Fruit fly (Drosophila melanogaster) whole organism, embryonic: Measurements from ENCODE around the gene dbe.
A peak's percentile ranks its signal among the peaks of the same experiment; 100 is the strongest.

Experiments used
- Asciz ChIP-seq: fragments of 200-800 bp; sonication (Bioruptor generic); optimal IDR thresholded peaks from 2 replicates; lab custom pipeline; 2017; ENCODE audit warnings: missing biosample characterization, mild to moderate bottlenecking, missing genetic modification characterization, missing genetic modification reagents
- C15 ChIP-seq: fragments of 200-800 bp; sonication (Bioruptor generic); IDR thresholded peaks from 3 replicates; pipeline ENCODE4 v1.3.6; 2022; ENCODE audit warnings: missing biosample characterization, missing genetic modification characterization
- CG10274 ChIP-seq: fragments of 200-800 bp; sonication (Bioruptor generic); optimal IDR thresholded peaks from 3 replicates; lab custom pipeline; 2017; ENCODE audit warnings: missing biosample characterization, mild to moderate bottlenecking, missing genetic modification characterization
- CG10959 ChIP-seq: fragments of 200-800 bp; sonication (Bioruptor generic); IDR thresholded peaks from 2 replicates; pipeline ENCODE4 v1.3.6; 2022; ENCODE audit warnings: missing biosample characterization, missing genetic modification characterization
- CG11247 ChIP-seq: fragments of 200-800 bp; sonication (Bioruptor generic); IDR thresholded peaks from 2 replicates; pipeline ENCODE4 v1.3.6; 2022; ENCODE audit warnings: missing biosample characterization, missing genetic modification characterization
- CG14050 ChIP-seq: fragments of 200-800 bp; sonication (Bioruptor generic); IDR thresholded peaks from 3 replicates; pipeline ENCODE4 v1.3.6; 2022; ENCODE audit warnings: missing biosample characterization, missing genetic modification characterization
- CG14441 ChIP-seq: fragments of 200-800 bp; sonication (Bioruptor generic); IDR thresholded peaks from 2 replicates; pipeline ENCODE4 v1.3.6; 2022; ENCODE audit warnings: missing biosample characterization, missing genetic modification characterization
- CG14667 ChIP-seq: fragments of 200-800 bp; sonication (Bioruptor generic); IDR thresholded peaks from 2 replicates; pipeline ENCODE4 v1.3.6; 2022; ENCODE audit warnings: missing biosample characterization, missing genetic modification characterization
- CG14710 ChIP-seq: fragments of 200-800 bp; sonication (Bioruptor generic); optimal IDR thresholded peaks from 3 replicates; lab custom pipeline; 2019; ENCODE audit warnings: missing biosample characterization, mild to moderate bottlenecking, missing genetic modification characterization, moderate library complexity
- CG15601 ChIP-seq: fragments of 200-800 bp; sonication (Bioruptor generic); optimal IDR thresholded peaks from 3 replicates; lab custom pipeline; 2019; ENCODE audit warnings: missing biosample characterization, mild to moderate bottlenecking, missing genetic modification characterization, moderate library complexity
- CG17612 ChIP-seq: fragments of 200-800 bp; sonication (Bioruptor generic); IDR thresholded peaks from 2 replicates; pipeline ENCODE4 v1.3.6; 2022; ENCODE audit warnings: missing biosample characterization, missing genetic modification characterization
- CG17829 ChIP-seq: fragments of 200-800 bp; optimal IDR thresholded peaks from 2 replicates; lab custom pipeline; 2019; ENCODE audit warnings: missing biosample characterization, mild to moderate bottlenecking, missing genetic modification characterization, moderate library complexity
- CG1792 ChIP-seq: fragments of 200-800 bp; sonication (Bioruptor generic); optimal IDR thresholded peaks from 2 replicates; lab custom pipeline; 2016; ENCODE audit warnings: missing biosample characterization, missing genetic modification characterization
- CG18476 ChIP-seq: fragments of 200-800 bp; sonication (Bioruptor generic); optimal IDR thresholded peaks from 2 replicates; lab custom pipeline; 2016; ENCODE audit warnings: missing biosample characterization, mild to moderate bottlenecking, missing genetic modification characterization
- CG2120 ChIP-seq: fragments of 200-800 bp; sonication (Bioruptor generic); optimal IDR thresholded peaks from 3 replicates; lab custom pipeline; 2016; ENCODE audit warnings: missing biosample characterization, missing genetic modification characterization
- CG3163 ChIP-seq: fragments of 200-800 bp; sonication (Bioruptor generic); optimal IDR thresholded peaks from 3 replicates; lab custom pipeline; 2016; ENCODE audit warnings: missing biosample characterization, missing genetic modification characterization
- CG33557 ChIP-seq: fragments of 200-800 bp; sonication (Bioruptor generic); optimal IDR thresholded peaks from 2 replicates; lab custom pipeline; 2019; ENCODE audit warnings: missing biosample characterization, mild to moderate bottlenecking, missing genetic modification characterization, moderate library complexity
- CG34224 ChIP-seq: fragments of 200-800 bp; sonication (Bioruptor generic); IDR thresholded peaks from 3 replicates; pipeline ENCODE4 v1.3.6; 2022; ENCODE audit warnings: missing biosample characterization, missing genetic modification characterization; ENCODE audit not compliant: partially characterized antibody
- CG3838 ChIP-seq: fragments of 200-800 bp; sonication (Bioruptor generic); optimal IDR thresholded peaks from 3 replicates; lab custom pipeline; 2016; ENCODE audit warnings: missing biosample characterization, missing genetic modification characterization
- CG4707 ChIP-seq: fragments of 200-800 bp; sonication (Bioruptor generic); optimal IDR thresholded peaks from 2 replicates; lab custom pipeline; 2018; ENCODE audit warnings: missing biosample characterization, mild to moderate bottlenecking, missing genetic modification characterization, moderate library complexity
- CG5953 ChIP-seq: fragments of 200-800 bp; sonication (Bioruptor generic); IDR thresholded peaks from 2 replicates; pipeline ENCODE4 v1.3.6; 2022; ENCODE audit warnings: missing biosample characterization, missing genetic modification characterization
- CG6272 ChIP-seq: fragments of 200-800 bp; sonication (Bioruptor generic); IDR thresholded peaks from 2 replicates; pipeline ENCODE4 v1.3.6; 2022; ENCODE audit warnings: missing biosample characterization, missing genetic modification characterization
- CG6813 ChIP-seq: fragments of 200-800 bp; sonication (Bioruptor generic); optimal IDR thresholded peaks from 2 replicates; lab custom pipeline; 2017; ENCODE audit warnings: missing biosample characterization, missing genetic modification characterization, mild to moderate bottlenecking, moderate library complexity, missing genetic modification reagents
- CG7271 ChIP-seq: fragments of 200-800 bp; sonication (Bioruptor generic); optimal IDR thresholded peaks from 2 replicates; lab custom pipeline; 2018; ENCODE audit warnings: missing biosample characterization, mild to moderate bottlenecking, missing genetic modification characterization, moderate library complexity
- CG7556 ChIP-seq: fragments of 200-800 bp; sonication (Bioruptor generic); optimal IDR thresholded peaks from 2 replicates; lab custom pipeline; 2017; ENCODE audit warnings: missing biosample characterization, mild to moderate bottlenecking, missing genetic modification characterization
- CG9797 ChIP-seq: fragments of 200-800 bp; sonication (Bioruptor generic); optimal IDR thresholded peaks from 3 replicates; lab custom pipeline; 2018; ENCODE audit warnings: missing biosample characterization, mild to moderate bottlenecking, missing genetic modification characterization
- GATAe ChIP-seq: fragments of 200-800 bp; sonication (Bioruptor generic); conservative IDR thresholded peaks from 2 replicates; pipeline ENCODE4 v1.3.6; 2022; ENCODE audit warnings: missing biosample characterization, missing genetic modification characterization
- H2.0 ChIP-seq: fragments of 200-800 bp; sonication (Bioruptor generic); IDR thresholded peaks from 2 replicates; pipeline ENCODE4 v1.3.6; 2022; ENCODE audit warnings: missing biosample characterization, missing genetic modification characterization
- HHEX ChIP-seq: fragments of 200-800 bp; sonication (Bioruptor generic); optimal IDR thresholded peaks from 3 replicates; lab custom pipeline; 2017; ENCODE audit warnings: missing biosample characterization, mild to moderate bottlenecking, missing genetic modification characterization, missing genetic modification reagents
- HLH4C ChIP-seq: fragments of 200-800 bp; sonication (Bioruptor generic); IDR thresholded peaks from 3 replicates; pipeline ENCODE4 v1.3.6; 2022; ENCODE audit warnings: missing biosample characterization, missing genetic modification characterization; ENCODE audit not compliant: partially characterized antibody
- Nf-YB ChIP-seq: fragments of 200-800 bp; sonication (Bioruptor generic); optimal IDR thresholded peaks from 3 replicates; lab custom pipeline; 2019; ENCODE audit warnings: missing biosample characterization, mild to moderate bottlenecking, missing genetic modification characterization, moderate library complexity
- Opbp ChIP-seq: fragments of 200-800 bp; sonication (Bioruptor generic); IDR thresholded peaks from 3 replicates; pipeline ENCODE4 v1.3.6; 2022; ENCODE audit warnings: missing biosample characterization, missing genetic modification characterization; ENCODE audit not compliant: partially characterized antibody
- Optix ChIP-seq: fragments of 200-800 bp; sonication (Bioruptor generic); IDR thresholded peaks from 3 replicates; pipeline ENCODE4 v1.3.6; 2022; ENCODE audit warnings: missing biosample characterization, missing genetic modification characterization
- ac ChIP-seq: fragments of 200-800 bp; sonication (Bioruptor generic); optimal IDR thresholded peaks from 3 replicates; lab custom pipeline; 2017; ENCODE audit warnings: missing biosample characterization, mild to moderate bottlenecking, missing genetic modification characterization
- ase ChIP-seq: fragments of 200-800 bp; sonication (Bioruptor generic); IDR thresholded peaks from 3 replicates; pipeline ENCODE4 v1.3.6; 2022; ENCODE audit warnings: missing biosample characterization, missing genetic modification characterization
- cato ChIP-seq: fragments of 200-800 bp; sonication (Bioruptor generic); optimal IDR thresholded peaks from 2 replicates; lab custom pipeline; 2016; ENCODE audit warnings: missing biosample characterization, missing genetic modification characterization, borderline replicate concordance
- cg ChIP-seq: fragments of 200-800 bp; sonication (Bioruptor generic); optimal IDR thresholded peaks from 3 replicates; lab custom pipeline; 2019; ENCODE audit warnings: missing biosample characterization, mild to moderate bottlenecking, missing genetic modification characterization, moderate library complexity
- chif ChIP-seq, 2 experiments: fragments of 200-800 bp; sonication (Bioruptor generic); optimal IDR thresholded peaks; 3 replicates each; lab custom pipeline; 2016; ENCODE audit warnings: missing biosample characterization in 2 of 2, missing genetic modification characterization in 2 of 2
- ci ChIP-seq: fragments of 200-800 bp; sonication (Bioruptor generic); IDR thresholded peaks from 3 replicates; pipeline ENCODE4 v1.3.6; 2022; ENCODE audit warnings: missing biosample characterization, missing genetic modification characterization
- eve ChIP-seq, 2 experiments: fragments of >200 bp; optimal IDR thresholded peaks; 2 replicates each; lab custom pipeline; 2017; ENCODE audit warnings: missing biosample characterization in 2 of 2, missing genetic modification characterization in 2 of 2
- insv ChIP-seq, 2 experiments: fragments of 200-800 bp; sonication (Bioruptor generic); optimal IDR thresholded peaks; 3 replicates each; lab custom pipeline; 2016 to 2018; ENCODE audit warnings: missing biosample characterization in 2 of 2, missing genetic modification characterization in 2 of 2
- jumu ChIP-seq: fragments of 200-800 bp; sonication (Bioruptor generic); optimal IDR thresholded peaks from 3 replicates; lab custom pipeline; 2016; ENCODE audit warnings: missing biosample characterization, missing genetic modification characterization
- lilli ChIP-seq: fragments of 200-800 bp; sonication (Bioruptor generic); optimal IDR thresholded peaks from 3 replicates; lab custom pipeline; 2016; ENCODE audit warnings: missing biosample characterization, missing genetic modification characterization
- mam ChIP-seq: fragments of 200-800 bp; sonication (Bioruptor generic); optimal IDR thresholded peaks from 3 replicates; lab custom pipeline; 2016; ENCODE audit warnings: missing biosample characterization, missing genetic modification characterization
- nerfin-2 ChIP-seq: fragments of 200-800 bp; sonication (Bioruptor generic); IDR thresholded peaks from 2 replicates; pipeline ENCODE4 v1.3.6; 2022; ENCODE audit warnings: missing biosample characterization, missing genetic modification characterization; ENCODE audit not compliant: partially characterized antibody
- org-1 ChIP-seq: fragments of 200-800 bp; sonication (Bioruptor generic); optimal IDR thresholded peaks from 2 replicates; lab custom pipeline; 2017; ENCODE audit warnings: missing biosample characterization, missing genetic modification characterization
- sisA ChIP-seq: fragments of 200-800 bp; sonication (Bioruptor generic); IDR thresholded peaks from 2 replicates; pipeline ENCODE4 v1.3.6; 2022; ENCODE audit warnings: missing biosample characterization, missing genetic modification characterization
- stwl ChIP-seq: fragments of 200-800 bp; sonication (Bioruptor generic); optimal IDR thresholded peaks from 3 replicates; lab custom pipeline; 2018; ENCODE audit warnings: missing biosample characterization, mild to moderate bottlenecking, missing genetic modification characterization, moderate library complexity
- zfh1 ChIP-seq: fragments of 200-800 bp; sonication (Bioruptor generic); IDR thresholded peaks from 3 replicates; pipeline ENCODE4 v1.3.6; 2022; ENCODE audit warnings: missing biosample characterization, missing genetic modification characterization

The dbe gene

dm6 chr2L:846167-846868 lies 23.3 kb downstream of the dbe start (continued):
- TF ChIP-seq eve (GFP tag; optimal IDR thresholded peaks at IDR 0.05; lab: Kevin White, UChicago) (no peak), chif (GFP tag; optimal IDR thresholded peaks at IDR 0.05; lab: Kevin White, UChicago) (peak; percentile 52 to 77), mam (GFP tag; lab: Kevin White, UChicago) (peak; percentile 54), sisA (GFP tag; lab: Robert Waterston, UW) (peak; percentile 67), CG14710 (tag; lab: Kevin White, UChicago) (peak; percentile 44), CG1792 (GFP tag; lab: Kevin White, UChicago) (peak; percentile 30), CG14441 (GFP tag; lab: Robert Waterston, UW) (peak; percentile 58; the same call in 1 of the 2 replicates), CG6272 (GFP tag; lab: Robert Waterston, UW) (peak; percentile 40; the same call in 1 of the 2 replicates), CG10274 (GFP tag; lab: Kevin White, UChicago) (no peak), H2.0 (GFP tag; lab: Robert Waterston, UW) (peak; percentile 51), ac (GFP tag; lab: Kevin White, UChicago) (no peak), jumu (no peak), CG14667 (GFP tag; lab: Robert Waterston, UW) (peak; percentile 39; the same call in 1 of the 2 replicates), CG7271 (no peak), lilli (peak; percentile 49), ci (peak; percentile 44; the same call in 2 of the 3 replicates), CG2120 (GFP tag; lab: Kevin White, UChicago) (peak; percentile 54), stwl (no peak), HHEX (GFP tag; lab: Kevin White, UChicago) (peak; percentile 40), CG9797 (GFP tag; lab: Kevin White, UChicago) (no peak), insv (GFP tag; optimal IDR thresholded peaks at IDR 0.05; lab: Kevin White, UChicago) (no peak), C15 (GFP tag; lab: Robert Waterston, UW) (no peak), CG3838 (GFP tag; lab: Kevin White, UChicago) (no peak), cg (GFP tag; lab: Kevin White, UChicago) (no peak), ase (GFP tag; lab: Robert Waterston, UW) (0 out of 3 replicates have a peak, but pooled peaks have one; percentile 7), Asciz (GFP tag; lab: Kevin White, UChicago) (peak; percentile 75), CG5953 (GFP tag; lab: Robert Waterston, UW) (no peak), CG34224 (GFP tag; lab: Robert Waterston, UW) (no peak), CG3163 (peak; percentile 25), CG4707 (peak; percentile 58), org-1 (GFP tag; lab: Kevin White, UChicago) (peak; percentile 58), Optix (GFP tag; lab: Robert Waterston, UW) (peak; percentile 54; the same call in 1 of the 3 replicates), GATAe (GFP tag; lab: Robert Waterston, UW) (no peak), CG33557 (GFP tag; lab: Kevin White, UChicago) (no peak), CG18476 (peak; percentile 38), Opbp (GFP tag; lab: Robert Waterston, UW) (no peak), CG6813 (GFP tag; lab: Kevin White, UChicago) (peak; percentile 41), CG15601 (tag; lab: Kevin White, UChicago) (peak; percentile 39), CG7556 (peak; percentile 62), CG17829 (tag; lab: Kevin White, UChicago) (peak; percentile 60), Nf-YB (GFP tag; lab: Kevin White, UChicago) (peak; percentile 21), CG17612 (GFP tag; lab: Robert Waterston, UW) (no peak), CG10959 (GFP tag; lab: Robert Waterston, UW) (no peak), nerfin-2 (no peak), zfh1 (GFP tag; lab: Robert Waterston, UW) (0 out of 3 replicates have a peak, but pooled peaks have one; percentile 5), cato (GFP tag; lab: Kevin White, UChicago) (peak; percentile 1), HLH4C (GFP tag; lab: Robert Waterston, UW) (no peak), CG14050 (no peak), CG11247 (GFP tag; lab: Robert Waterston, UW) (no peak)
